Fruit fly (Drosophila melanogaster): ENCODE results near the gene Tektin-C.

Tektin-C gene

dm6 chr3L:5770817-5771425 is 25.4 kb downstream of the Tektin-C start (continued):
- TF ChIP-seq pita (GFP tag; optimal IDR thresholded peaks at IDR 0.05) (no peak), dmrt11E (tag; optimal IDR thresholded peaks at IDR 0.05) (peak; percentile 80), CG17912 (GFP tag; optimal IDR thresholded peaks at IDR 0.05) (peak; percentile 55), knrl (GFP tag; IDR thresholded peaks at IDR 0.05; ENCODE audit: partially characterized antibody) (peak; percentile 40; the same call in 1 of the 3 replicates), CG9797 (GFP tag; optimal IDR thresholded peaks at IDR 0.05) (peak; percentile 25), CG32772 (GFP tag; IDR thresholded peaks at IDR 0.05) (peak; percentile 48; the same call in 1 of the 2 replicates), Sox102F (GFP tag; optimal IDR thresholded peaks at IDR 0.05) (no peak), fd64A (GFP tag; optimal IDR thresholded peaks at IDR 0.05) (peak; percentile 57), Sox100B (GFP tag; optimal IDR thresholded peaks at IDR 0.05) (no peak), Sin3A (optimal IDR thresholded peaks at IDR 0.05) (no peak), bigmax (GFP tag; optimal IDR thresholded peaks at IDR 0.05) (peak; percentile 15), Awh (GFP tag; IDR thresholded peaks at IDR 0.05) (0 out of 2 replicates have a peak, but pooled peaks have one; percentile 33), salm (tag; optimal IDR thresholded peaks at IDR 0.05) (peak; percentile 72), CG1647 (GFP tag; optimal IDR thresholded peaks at IDR 0.05) (peak; percentile 68), CG5180 (GFP tag; optimal IDR thresholded peaks at IDR 0.05) (no peak), CG9609 (GFP tag; optimal IDR thresholded peaks at IDR 0.05) (peak; percentile 79), Dip2 (GFP tag; IDR thresholded peaks at IDR 0.05) (no peak), D19B (GFP tag; optimal IDR thresholded peaks at IDR 0.05) (peak; percentile 71), CG2875 (GFP tag; optimal IDR thresholded peaks at IDR 0.05) (peak; percentile 45), CG4707 (GFP tag; optimal IDR thresholded peaks at IDR 0.05) (peak; percentile 49), Tbp (GFP tag; optimal IDR thresholded peaks at IDR 0.05) (peak; percentile 19), gsb (GFP tag; IDR thresholded peaks at IDR 0.05) (no peak), sd (tag; optimal IDR thresholded peaks at IDR 0.05) (peak; percentile 63), psq (GFP tag; optimal IDR thresholded peaks at IDR 0.05) (no peak), Taf1 (GFP tag; IDR thresholded peaks at IDR 0.05) (peak; percentile 41; the same call in 1 of the 2 replicates), CG3726 (GFP tag; IDR thresholded peaks at IDR 0.05) (0 out of 3 replicates have a peak, but pooled peaks have one; percentile 28), kni (GFP tag; optimal IDR thresholded peaks at IDR 0.05) (peak; percentile 77), CG12219 (GFP tag; optimal IDR thresholded peaks at IDR 0.05) (peak; percentile 84), CG14441 (GFP tag; IDR thresholded peaks at IDR 0.05) (peak; percentile 77), H2.0 (GFP tag; IDR thresholded peaks at IDR 0.05) (peak; percentile 57; the same call in 1 of the 2 replicates), dati (GFP tag; IDR thresholded peaks at IDR 0.05) (no peak), CG34224 (GFP tag; IDR thresholded peaks at IDR 0.05; ENCODE audit: partially characterized antibody) (no peak; the same call in 2 of the 3 replicates), CG13624 (GFP tag; optimal IDR thresholded peaks at IDR 0.05) (peak; percentile 80)

- TF ChIP-seq Adf1 (GFP tag; IDR thresholded peaks at IDR 0.05), result peak; percentile 76
- TF ChIP-seq sim (GFP tag; IDR thresholded peaks at IDR 0.05), result no peak
- peak; percentile 14 for TF ChIP-seq Sin3A (optimal IDR thresholded peaks at IDR 0.05)
- 0 out of 4 replicates have a peak, but pooled peaks have one; percentile 55 for TF ChIP-seq chinmo (GFP tag; IDR thresholded peaks at IDR 0.05; ENCODE audit: partially characterized antibody)
- no peak for TF ChIP-seq sr (GFP tag; IDR thresholded peaks at IDR 0.05)
- no peak for TF ChIP-seq zen2 (GFP tag; IDR thresholded peaks at IDR 0.05; ENCODE audit: partially characterized antibody)
- no peak for TF ChIP-seq Sry-β (GFP tag; optimal IDR thresholded peaks at IDR 0.05)
- TF ChIP-seq CG2199 (GFP tag; IDR thresholded peaks at IDR 0.05), result no peak
- peak; percentile 7 for TF ChIP-seq Drgx (GFP tag; IDR thresholded peaks at IDR 0.05)
- peak in 1 of 2 experiments; percentile 83 for TF ChIP-seq bsh (GFP tag; optimal IDR thresholded peaks at IDR 0.05)
- TF ChIP-seq cad (GFP tag; optimal IDR thresholded peaks at IDR 0.05), result peak; percentile 45
- no peak for TF ChIP-seq CG6813 (GFP tag; optimal IDR thresholded peaks at IDR 0.05)
- TF ChIP-seq CG13296 (GFP tag; optimal IDR thresholded peaks at IDR 0.05), result no peak
- peak; percentile 67 for TF ChIP-seq nerfin-1 (tag; optimal IDR thresholded peaks at IDR 0.05)
- TF ChIP-seq trem (tag; optimal IDR thresholded peaks at IDR 0.05), result no peak
- 0 out of 2 replicates have a peak, but pooled peaks have one; percentile 11 for TF ChIP-seq CG32772 (GFP tag; IDR thresholded peaks at IDR 0.05)
- TF ChIP-seq YL-1 (GFP tag; optimal IDR thresholded peaks at IDR 0.05), result peak; percentile 58
- TF ChIP-seq cg (GFP tag; optimal IDR thresholded peaks at IDR 0.05), result peak; percentile 81
These were observed 26.1 kb downstream of the Tektin-C start for dm6 chr3L:5770113-5770798.

All from whole organism, embryonic.